Fruit fly (Drosophila melanogaster) whole organism, embryonic: Measurements from ENCODE around the gene CG12009.
A peak's percentile ranks its signal among the peaks of the same experiment; 100 is the strongest.

Experiments used
- Awh ChIP-seq: fragments of 200-800 bp; sonication (Bioruptor generic); IDR thresholded peaks from 2 replicates; pipeline ENCODE4, ENCODE4 v1.3.6; 2022; ENCODE audit warnings: missing biosample characterization, missing genetic modification characterization
- Bgb ChIP-seq: fragments of 200-800 bp; sonication (Bioruptor generic); IDR thresholded peaks from 2 replicates; pipeline ENCODE4 v1.3.6; 2022; ENCODE audit warnings: missing biosample characterization, missing genetic modification characterization; ENCODE audit not compliant: partially characterized antibody
- Blimp-1 ChIP-seq: fragments of 200-800 bp; sonication (Bioruptor generic); optimal IDR thresholded peaks from 3 replicates; lab custom pipeline; 2018; ENCODE audit warnings: missing biosample characterization, missing genetic modification characterization, mild to moderate bottlenecking, moderate library complexity, missing genetic modification reagents
- CG11085 ChIP-seq: fragments of 200-800 bp; sonication (Bioruptor generic); IDR thresholded peaks from 2 replicates; pipeline ENCODE4 v1.3.6; 2022; ENCODE audit warnings: missing biosample characterization, missing genetic modification characterization
- CG11247 ChIP-seq: fragments of 200-800 bp; sonication (Bioruptor generic); IDR thresholded peaks from 2 replicates; pipeline ENCODE4 v1.3.6; 2022; ENCODE audit warnings: missing biosample characterization, missing genetic modification characterization
- CG12744 ChIP-seq: fragments of 200-800 bp; sonication (Bioruptor generic); optimal IDR thresholded peaks from 2 replicates; lab custom pipeline; 2016; ENCODE audit warnings: missing biosample characterization, missing genetic modification characterization
- CG13624 ChIP-seq: fragments of 200-800 bp; sonication (Bioruptor generic); optimal IDR thresholded peaks from 2 replicates; lab custom pipeline; 2016; ENCODE audit warnings: missing biosample characterization, missing genetic modification characterization
- CG31441 ChIP-seq: fragments of 200-800 bp; sonication (Bioruptor generic); IDR thresholded peaks from 2 replicates; pipeline ENCODE4 v1.3.6; 2022; ENCODE audit warnings: missing biosample characterization, missing genetic modification characterization
- CG32772 ChIP-seq: fragments of 200-800 bp; sonication (Bioruptor generic); IDR thresholded peaks from 2 replicates; pipeline ENCODE4 v1.3.6; 2022; ENCODE audit warnings: missing biosample characterization, missing genetic modification characterization
- CG3847 ChIP-seq: fragments of 200-800 bp; sonication (Bioruptor generic); IDR thresholded peaks from 2 replicates; pipeline ENCODE4 v1.3.6; 2022; ENCODE audit warnings: missing biosample characterization, missing genetic modification characterization
- CG5245 ChIP-seq: fragments of 200-800 bp; sonication (Bioruptor generic); optimal IDR thresholded peaks from 3 replicates; lab custom pipeline; 2016; ENCODE audit warnings: missing biosample characterization, missing genetic modification characterization
- CG6791 ChIP-seq: fragments of 200-800 bp; sonication (Bioruptor generic); IDR thresholded peaks from 3 replicates; pipeline ENCODE4 v1.3.6; 2022; ENCODE audit warnings: missing biosample characterization, missing genetic modification characterization; ENCODE audit not compliant: partially characterized antibody
- CG7357 ChIP-seq: fragments of 200-800 bp; sonication (Bioruptor generic); IDR thresholded peaks from 3 replicates; pipeline ENCODE4 v1.3.6; 2022; ENCODE audit warnings: missing biosample characterization, missing genetic modification characterization
- CG7372 ChIP-seq: fragments of 200-800 bp; sonication (Bioruptor generic); IDR thresholded peaks from 2 replicates; pipeline ENCODE4 v1.3.6; 2022; ENCODE audit warnings: missing biosample characterization, missing genetic modification characterization
- CG9817 ChIP-seq: fragments of 200-800 bp; sonication (Bioruptor generic); optimal IDR thresholded peaks from 2 replicates; lab custom pipeline; 2018; ENCODE audit warnings: missing biosample characterization, mild to moderate bottlenecking, missing genetic modification characterization, moderate library complexity
- CG9932 ChIP-seq: fragments of 200-800 bp; sonication (Bioruptor generic); IDR thresholded peaks from 2 replicates; pipeline ENCODE4 v1.3.6; 2022; ENCODE audit warnings: missing biosample characterization, missing genetic modification characterization
- D ChIP-seq, 2 experiments: fragments of 200-800 bp in 1 of 2; fragments of >200 bp in 1 of 2; sonication (Bioruptor generic) in 1 of 2; optimal IDR thresholded peaks; 2 replicates in 1 of 2; 3 replicates in 1 of 2; lab custom pipeline; 2017; ENCODE audit warnings: mild to moderate bottlenecking in 1 of 2, missing biosample characterization in 1 of 2, missing genetic modification characterization in 1 of 2, missing genetic modification reagents in 1 of 2
- Drgx ChIP-seq: fragments of 200-800 bp; sonication (Bioruptor generic); IDR thresholded peaks from 2 replicates; pipeline ENCODE4 v1.3.6; 2022; ENCODE audit warnings: missing biosample characterization, missing genetic modification characterization
- Eip74EF ChIP-seq, 2 experiments: fragments of 200-800 bp in 1 of 2; fragments of >200 bp in 1 of 2; sonication (Bioruptor generic) in 1 of 2; optimal IDR thresholded peaks; 2 replicates each; lab custom pipeline; 2017 to 2019; ENCODE audit warnings: missing biosample characterization in 2 of 2, missing genetic modification characterization in 2 of 2, mild to moderate bottlenecking in 1 of 2, moderate library complexity in 1 of 2
- Fer2 ChIP-seq: fragments of 200-800 bp; sonication (Bioruptor generic); optimal IDR thresholded peaks from 2 replicates; lab custom pipeline; 2018; ENCODE audit warnings: missing biosample characterization, mild to moderate bottlenecking, missing genetic modification characterization, moderate library complexity
- Hr3 ChIP-seq: fragments of 200-800 bp; sonication (Bioruptor generic); optimal IDR thresholded peaks from 3 replicates; lab custom pipeline; 2016; ENCODE audit warnings: missing biosample characterization, missing genetic modification characterization
- Jarid2 ChIP-seq: fragments of 200-800 bp; sonication (Bioruptor generic); optimal IDR thresholded peaks from 3 replicates; lab custom pipeline; 2017; ENCODE audit warnings: mild to moderate bottlenecking, missing biosample characterization, missing genetic modification reagents, missing genetic modification characterization
- MTF-1 ChIP-seq: fragments of 200-800 bp; sonication (Bioruptor generic); optimal IDR thresholded peaks from 2 replicates; lab custom pipeline; 2018; ENCODE audit warnings: missing biosample characterization, mild to moderate bottlenecking, missing genetic modification characterization, borderline replicate concordance
- Nf-YC ChIP-seq: fragments of 200-800 bp; optimal IDR thresholded peaks from 3 replicates; lab custom pipeline; 2019; ENCODE audit warnings: missing biosample characterization, mild to moderate bottlenecking, missing genetic modification characterization, moderate library complexity
- PHDP ChIP-seq: fragments of 200-800 bp; sonication (Bioruptor generic); optimal IDR thresholded peaks from 3 replicates; lab custom pipeline; 2018; ENCODE audit warnings: missing biosample characterization, mild to moderate bottlenecking, missing genetic modification characterization, moderate library complexity
- Ravus ChIP-seq: fragments of 200-800 bp; sonication (Bioruptor generic); IDR thresholded peaks from 2 replicates; pipeline ENCODE4 v1.3.6; 2022; ENCODE audit warnings: missing biosample characterization, missing genetic modification characterization
- Rfx ChIP-seq: fragments of 200-800 bp; sonication (Bioruptor generic); IDR thresholded peaks from 2 replicates; pipeline ENCODE4 v1.3.6; 2022; ENCODE audit warnings: missing biosample characterization, missing genetic modification characterization
- Six4 ChIP-seq: fragments of 200-800 bp; sonication (Bioruptor generic); optimal IDR thresholded peaks from 2 replicates; lab custom pipeline; 2016; ENCODE audit warnings: missing biosample characterization, missing genetic modification characterization
- Sry-δ ChIP-seq: fragments of 200-800 bp; sonication (Bioruptor generic); optimal IDR thresholded peaks from 2 replicates; lab custom pipeline; 2016; ENCODE audit warnings: missing biosample characterization, missing genetic modification characterization
- Stat92E ChIP-seq, 3 experiments: fragments of >200 bp in 2 of 3; fragments of 200-800 bp in 1 of 3; sonication (Bioruptor generic) in 1 of 3; optimal IDR thresholded peaks; 2 replicates each; lab custom pipeline; 2017 to 2019; ENCODE audit warnings: missing biosample characterization in 3 of 3, missing genetic modification characterization in 3 of 3, mild to moderate bottlenecking in 1 of 3, moderate library complexity in 1 of 3
- abd-A ChIP-seq: fragments of 200-800 bp; sonication (Bioruptor generic); optimal IDR thresholded peaks from 3 replicates; lab custom pipeline; 2019; ENCODE audit warnings: missing biosample characterization, mild to moderate bottlenecking, missing genetic modification characterization, moderate library complexity
- al ChIP-seq: fragments of 200-800 bp; sonication (Bioruptor generic); IDR thresholded peaks from 2 replicates; pipeline ENCODE4 v1.3.6; 2022; ENCODE audit warnings: missing biosample characterization, missing genetic modification characterization
- bab2 ChIP-seq: fragments of 200-800 bp; sonication (Bioruptor generic); optimal IDR thresholded peaks from 2 replicates; lab custom pipeline; 2016; ENCODE audit warnings: missing biosample characterization, missing genetic modification characterization
- bigmax ChIP-seq: fragments of 200-800 bp; sonication (Bioruptor generic); optimal IDR thresholded peaks from 2 replicates; lab custom pipeline; 2018; ENCODE audit warnings: missing biosample characterization, mild to moderate bottlenecking, missing genetic modification characterization
- cato ChIP-seq: fragments of 200-800 bp; sonication (Bioruptor generic); optimal IDR thresholded peaks from 2 replicates; lab custom pipeline; 2016; ENCODE audit warnings: missing biosample characterization, missing genetic modification characterization, borderline replicate concordance
- cg ChIP-seq: fragments of 200-800 bp; sonication (Bioruptor generic); optimal IDR thresholded peaks from 3 replicates; lab custom pipeline; 2019; ENCODE audit warnings: missing biosample characterization, mild to moderate bottlenecking, missing genetic modification characterization, moderate library complexity
- croc ChIP-seq: fragments of 200-800 bp; sonication (Bioruptor generic); conservative IDR thresholded peaks from 3 replicates; pipeline ENCODE4 v1.3.6; 2022; ENCODE audit warnings: missing biosample characterization, missing genetic modification characterization
- danr ChIP-seq: fragments of 200-800 bp; sonication (Bioruptor generic); IDR thresholded peaks from 2 replicates; pipeline ENCODE4 v1.3.6; 2022; ENCODE audit warnings: missing biosample characterization, missing genetic modification characterization
- eve ChIP-seq, 2 experiments: fragments of >200 bp; optimal IDR thresholded peaks; 2 replicates each; lab custom pipeline; 2017; ENCODE audit warnings: missing biosample characterization in 2 of 2, missing genetic modification characterization in 2 of 2
- gro ChIP-seq: fragments of 200-800 bp; sonication (Bioruptor generic); optimal IDR thresholded peaks from 2 replicates; lab custom pipeline; 2016; ENCODE audit warnings: missing biosample characterization, missing genetic modification characterization
- hbn ChIP-seq: fragments of 200-800 bp; sonication (Bioruptor generic); IDR thresholded peaks from 2 replicates; pipeline ENCODE4 v1.3.6; 2022; ENCODE audit warnings: missing biosample characterization, missing genetic modification characterization; ENCODE audit not compliant: partially characterized antibody
- inv ChIP-seq: fragments of 200-800 bp; sonication (Bioruptor generic); IDR thresholded peaks from 2 replicates; pipeline ENCODE4 v1.3.6; 2022; ENCODE audit warnings: missing biosample characterization, missing genetic modification characterization; ENCODE audit not compliant: partially characterized antibody
- jing ChIP-seq: fragments of 200-800 bp; sonication (Bioruptor generic); optimal IDR thresholded peaks from 2 replicates; lab custom pipeline; 2018; ENCODE audit warnings: missing biosample characterization, mild to moderate bottlenecking, missing genetic modification characterization
- org-1 ChIP-seq: fragments of 200-800 bp; sonication (Bioruptor generic); optimal IDR thresholded peaks from 2 replicates; lab custom pipeline; 2017; ENCODE audit warnings: missing biosample characterization, missing genetic modification characterization
- psq ChIP-seq: fragments of 200-800 bp; sonication (Bioruptor generic); optimal IDR thresholded peaks from 2 replicates; lab custom pipeline; 2017; ENCODE audit warnings: missing biosample characterization, missing genetic modification characterization
- repo ChIP-seq: fragments of 200-800 bp; sonication (Bioruptor generic); optimal IDR thresholded peaks from 2 replicates; lab custom pipeline; 2016; ENCODE audit warnings: missing biosample characterization, missing genetic modification characterization
- sc ChIP-seq, 3 experiments: fragments of >200 bp in 2 of 3; fragments of 200-800 bp in 1 of 3; sonication (Bioruptor generic) in 1 of 3; optimal IDR thresholded peaks; 2 replicates in 2 of 3; 3 replicates in 1 of 3; lab custom pipeline; 2017; ENCODE audit warnings: mild to moderate bottlenecking in 1 of 3, missing biosample characterization in 1 of 3, missing genetic modification characterization in 1 of 3, missing genetic modification reagents in 1 of 3
- stwl ChIP-seq: fragments of 200-800 bp; sonication (Bioruptor generic); optimal IDR thresholded peaks from 3 replicates; lab custom pipeline; 2018; ENCODE audit warnings: missing biosample characterization, mild to moderate bottlenecking, missing genetic modification characterization, moderate library complexity
- tap ChIP-seq: fragments of 200-800 bp; optimal IDR thresholded peaks from 3 replicates; lab custom pipeline; 2019; ENCODE audit warnings: missing biosample characterization, mild to moderate bottlenecking, missing genetic modification characterization, moderate library complexity

CG12009 gene

DNA sequence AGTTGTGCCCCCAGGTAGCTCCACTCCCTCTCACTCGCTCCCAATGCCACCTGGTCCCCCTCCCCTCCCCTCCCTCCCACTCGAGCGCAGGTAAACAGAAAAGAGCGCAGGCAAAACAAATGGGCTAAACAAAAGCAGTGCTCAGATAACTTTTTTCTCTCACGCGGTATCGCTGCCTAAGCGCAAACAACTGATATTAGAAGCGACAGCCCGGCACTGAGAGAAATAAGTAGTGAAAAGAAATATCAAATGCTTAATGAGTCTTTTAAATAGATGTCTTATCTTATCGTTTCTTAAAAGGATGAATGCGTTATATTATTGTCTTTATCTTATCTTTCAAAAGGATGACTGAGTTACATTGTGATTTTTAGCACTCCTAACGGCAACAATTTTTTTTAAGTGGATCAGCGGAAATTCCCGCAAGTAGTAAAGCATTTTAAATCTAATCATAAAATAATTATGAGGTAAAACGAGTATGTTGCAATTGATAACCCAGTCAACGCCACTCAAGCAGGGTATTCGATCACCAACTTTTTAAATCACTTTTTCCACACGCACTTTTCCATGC lies 10.0 kb downstream of the CG12009 start (continued):
- TF ChIP-seq Blimp-1 (GFP tag; lab: Kevin White, UChicago) = peak; percentile 91
- TF ChIP-seq MTF-1 (GFP tag; lab: Kevin White, UChicago) = peak; percentile 74
- peak in 2 of 3 experiments; percentile 26 to 37 for TF ChIP-seq Stat92E (GFP tag; optimal IDR thresholded peaks at IDR 0.05; lab: Kevin White, UChicago)
- no peak for TF ChIP-seq stwl (tag; lab: Kevin White, UChicago)
- no peak for TF ChIP-seq D (optimal IDR thresholded peaks at IDR 0.05; lab: Kevin White, UChicago)
- TF ChIP-seq D (GFP tag; optimal IDR thresholded peaks at IDR 0.05; lab: Kevin White, UChicago) = peak; percentile 85
- peak in 1 of 2 experiments; percentile 96 for TF ChIP-seq eve (GFP tag; optimal IDR thresholded peaks at IDR 0.05; lab: Kevin White, UChicago)
- peak; percentile 95 for TF ChIP-seq tap (tag; lab: Kevin White, UChicago)
- TF ChIP-seq Rfx (GFP tag; lab: Robert Waterston, UW) = peak; percentile 92
- peak; percentile 79 for TF ChIP-seq CG12744 (GFP tag; lab: Kevin White, UChicago)
- TF ChIP-seq sc (optimal IDR thresholded peaks at IDR 0.05; lab: Kevin White, UChicago) = no peak
- peak; percentile 84 for TF ChIP-seq sc (GFP tag; optimal IDR thresholded peaks at IDR 0.05; lab: Kevin White, UChicago)
- no peak; the same call in 1 of the 2 replicates for TF ChIP-seq Bgb (GFP tag; lab: Robert Waterston, UW)
- peak; percentile 89 for TF ChIP-seq Awh
- TF ChIP-seq danr = peak; percentile 75
- TF ChIP-seq Drgx (GFP tag; lab: Robert Waterston, UW) = peak; percentile 73
- TF ChIP-seq abd-A (tag; lab: Kevin White, UChicago) = peak; percentile 5
- TF ChIP-seq Fer2 (tag; lab: Kevin White, UChicago) = peak; percentile 68
- peak; percentile 60 for TF ChIP-seq psq (GFP tag; lab: Kevin White, UChicago)
- peak; percentile 80 for TF ChIP-seq Nf-YC
- TF ChIP-seq CG7372 (GFP tag; lab: Robert Waterston, UW) = peak; percentile 83
- peak; percentile 89 for TF ChIP-seq Six4 (GFP tag; lab: Kevin White, UChicago)
- TF ChIP-seq CG7357 (GFP tag; lab: Robert Waterston, UW) = peak; percentile 85
- peak; percentile 89 for TF ChIP-seq org-1
- TF ChIP-seq bab2 (GFP tag; lab: Kevin White, UChicago) = peak; percentile 90
- TF ChIP-seq al = peak; percentile 79
- TF ChIP-seq CG9932 (GFP tag; lab: Robert Waterston, UW) = peak; percentile 70
- peak; percentile 76 for TF ChIP-seq croc (GFP tag; lab: Robert Waterston, UW)
- peak; percentile 56 for TF ChIP-seq Sry-δ (GFP tag; lab: Kevin White, UChicago)
- peak; percentile 67 for TF ChIP-seq Jarid2 (GFP tag; lab: Kevin White, UChicago)
- peak; percentile 83 for TF ChIP-seq CG3847 (GFP tag; lab: Robert Waterston, UW)
- TF ChIP-seq bigmax = peak; percentile 18
- TF ChIP-seq Eip74EF (GFP tag; optimal IDR thresholded peaks at IDR 0.05; lab: Kevin White, UChicago) = peak in 1 of 2 experiments; percentile 95
- TF ChIP-seq CG5245 = peak; percentile 83
- peak; percentile 85 for TF ChIP-seq gro
- peak; percentile 91 for TF ChIP-seq CG13624 (GFP tag; lab: Kevin White, UChicago)
- TF ChIP-seq cato (GFP tag; lab: Kevin White, UChicago) = peak; percentile 85
- TF ChIP-seq CG9817 = peak; percentile 84
- TF ChIP-seq, all 482 proteins: peak for 417

DNA sequence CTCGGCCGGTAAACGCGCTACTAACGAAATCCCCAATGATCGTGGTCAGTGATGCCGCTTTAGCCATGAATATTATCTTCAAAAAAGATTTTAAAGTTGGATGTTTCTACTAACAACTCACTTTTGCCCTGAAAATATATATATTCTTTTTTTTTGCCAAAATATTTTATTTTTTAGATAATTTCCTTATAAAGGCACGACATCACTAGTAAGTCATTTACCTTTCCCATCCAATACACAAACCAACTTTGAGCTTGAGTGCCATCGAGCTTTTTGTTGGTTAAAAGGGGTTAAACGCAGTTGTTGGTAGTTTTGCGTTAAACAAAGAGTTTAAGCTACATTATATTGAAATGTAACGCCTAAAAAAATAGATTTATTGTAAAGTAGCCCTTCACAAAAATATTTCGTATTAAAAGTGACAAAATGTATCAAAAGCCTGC lies 11.8 kb downstream of the CG12009 start, which contains the start of gene CG14968:
Gene CG14968 (minus strand): TSS at position 26 of the 440 bp plus-strand sequence.
- peak; percentile 36 for TF ChIP-seq jing (GFP tag; lab: Kevin White, UChicago)
- TF ChIP-seq CG9932 (GFP tag; lab: Robert Waterston, UW) = peak; percentile 98
- TF ChIP-seq repo (GFP tag; lab: Kevin White, UChicago) = peak; percentile 76
- TF ChIP-seq CG32772 = peak; percentile 95
- TF ChIP-seq CG31441 (GFP tag; lab: Robert Waterston, UW) = peak; percentile 93
- TF ChIP-seq CG11247 (GFP tag; lab: Robert Waterston, UW) = peak; percentile 97
- no peak for TF ChIP-seq cg (GFP tag; lab: Kevin White, UChicago)
- TF ChIP-seq PHDP (tag; lab: Kevin White, UChicago) = peak; percentile 97
- no peak for TF ChIP-seq CG6791 (GFP tag; lab: Robert Waterston, UW)
- peak; percentile 90 for TF ChIP-seq CG11085 (GFP tag; lab: Robert Waterston, UW)
- TF ChIP-seq inv (GFP tag; lab: Robert Waterston, UW) = no peak
- TF ChIP-seq Ravus = peak; percentile 86
- TF ChIP-seq Hr3 = peak; percentile 91
- TF ChIP-seq hbn = no peak
